Fruit fly (Drosophila melanogaster) whole organism, embryonic: ENCODE measurements around the gene CG15728.

Experiments used
- Asciz ChIP-seq: fragments of 200-800 bp; sonication (Bioruptor generic); optimal IDR thresholded peaks from 2 replicates; lab custom pipeline; 2017; ENCODE audit warnings: missing biosample characterization, mild to moderate bottlenecking, missing genetic modification characterization, missing genetic modification reagents
- Bteb2 ChIP-seq: fragments of 200-800 bp; sonication (Bioruptor generic); optimal IDR thresholded peaks from 2 replicates; lab custom pipeline; 2016; ENCODE audit warnings: missing biosample characterization, missing genetic modification characterization
- CG15479 ChIP-seq: fragments of 200-800 bp; sonication (Bioruptor generic); optimal IDR thresholded peaks from 3 replicates; lab custom pipeline; 2019; ENCODE audit warnings: missing biosample characterization, mild to moderate bottlenecking, missing genetic modification characterization, moderate library complexity
- CG16779 ChIP-seq: fragments of 200-800 bp; sonication (Bioruptor generic); IDR thresholded peaks from 2 replicates; pipeline ENCODE4 v1.3.6; 2022; ENCODE audit warnings: missing biosample characterization, missing genetic modification characterization
- CG31441 ChIP-seq: fragments of 200-800 bp; sonication (Bioruptor generic); IDR thresholded peaks from 2 replicates; pipeline ENCODE4 v1.3.6; 2022; ENCODE audit warnings: missing biosample characterization, missing genetic modification characterization
- CG32772 ChIP-seq: fragments of 200-800 bp; sonication (Bioruptor generic); IDR thresholded peaks from 2 replicates; pipeline ENCODE4 v1.3.6; 2022; ENCODE audit warnings: missing biosample characterization, missing genetic modification characterization
- CG3838 ChIP-seq: fragments of 200-800 bp; sonication (Bioruptor generic); optimal IDR thresholded peaks from 3 replicates; lab custom pipeline; 2016; ENCODE audit warnings: missing biosample characterization, missing genetic modification characterization
- CG43689 ChIP-seq: fragments of 200-800 bp; sonication (Bioruptor generic); IDR thresholded peaks from 2 replicates; pipeline ENCODE4 v1.3.6; 2022; ENCODE audit warnings: missing biosample characterization, missing genetic modification characterization
- CG6654 ChIP-seq: fragments of 200-800 bp; sonication (Bioruptor generic); optimal IDR thresholded peaks from 2 replicates; lab custom pipeline; 2017; ENCODE audit warnings: missing biosample characterization, mild to moderate bottlenecking, missing genetic modification characterization
- CG7556 ChIP-seq: fragments of 200-800 bp; sonication (Bioruptor generic); optimal IDR thresholded peaks from 2 replicates; lab custom pipeline; 2017; ENCODE audit warnings: missing biosample characterization, mild to moderate bottlenecking, missing genetic modification characterization
- CG7745 ChIP-seq: fragments of 200-800 bp; sonication (Bioruptor generic); optimal IDR thresholded peaks from 2 replicates; lab custom pipeline; 2018; ENCODE audit warnings: missing biosample characterization, mild to moderate bottlenecking, missing genetic modification characterization, moderate library complexity
- CG9609 ChIP-seq: fragments of 200-800 bp; sonication (Bioruptor generic); optimal IDR thresholded peaks from 3 replicates; lab custom pipeline; 2016; ENCODE audit warnings: missing biosample characterization, missing genetic modification characterization
- CG9817 ChIP-seq: fragments of 200-800 bp; sonication (Bioruptor generic); optimal IDR thresholded peaks from 2 replicates; lab custom pipeline; 2018; ENCODE audit warnings: missing biosample characterization, mild to moderate bottlenecking, missing genetic modification characterization, moderate library complexity
- CG9876 ChIP-seq: fragments of 200-800 bp; sonication (Bioruptor generic); optimal IDR thresholded peaks from 2 replicates; lab custom pipeline; 2016; ENCODE audit warnings: missing biosample characterization, missing genetic modification characterization
- CTCF ChIP-seq: fragments of 200-800 bp; sonication (Bioruptor generic); optimal IDR thresholded peaks from 2 replicates; lab custom pipeline; 2017; ENCODE audit warnings: missing biosample characterization, mild to moderate bottlenecking, missing genetic modification characterization, moderate library complexity
- D19B ChIP-seq: fragments of 200-800 bp; sonication (Bioruptor generic); optimal IDR thresholded peaks from 2 replicates; lab custom pipeline; 2017; ENCODE audit warnings: missing biosample characterization, mild to moderate bottlenecking, missing genetic modification characterization
- Deaf1 ChIP-seq: fragments of 200-800 bp; optimal IDR thresholded peaks from 3 replicates; lab custom pipeline; 2019; ENCODE audit warnings: missing biosample characterization, mild to moderate bottlenecking, missing genetic modification characterization, moderate library complexity
- HmgD ChIP-seq: fragments of 200-800 bp; sonication (Bioruptor generic); optimal IDR thresholded peaks from 3 replicates; lab custom pipeline; 2016; ENCODE audit warnings: missing biosample characterization, missing genetic modification characterization
- Lpt ChIP-seq: fragments of >200 bp; optimal IDR thresholded peaks from 2 replicates; lab custom pipeline; 2018; ENCODE audit warnings: missing biosample characterization, missing genetic modification characterization
- Mes4 ChIP-seq: fragments of 200-800 bp; sonication (Bioruptor generic); optimal IDR thresholded peaks from 2 replicates; lab custom pipeline; 2016; ENCODE audit warnings: missing biosample characterization, missing genetic modification characterization
- Ptx1 ChIP-seq: fragments of 200-800 bp; sonication (Bioruptor generic); IDR thresholded peaks from 2 replicates; pipeline ENCODE4 v1.3.6; 2022; ENCODE audit warnings: missing biosample characterization, missing genetic modification characterization
- Ssrp ChIP-seq: fragments of 200-800 bp; sonication (Bioruptor generic); optimal IDR thresholded peaks from 2 replicates; lab custom pipeline; 2018; ENCODE audit warnings: missing biosample characterization, mild to moderate bottlenecking, missing genetic modification characterization, moderate library complexity
- Trl ChIP-seq, 3 experiments: fragments of >200 bp in 2 of 3; fragments of 200-800 bp in 1 of 3; sonication (Bioruptor generic) in 1 of 3; optimal IDR thresholded peaks; 2 replicates in 1 of 3; 3 replicates in 2 of 3; lab custom pipeline; 2016 to 2017; ENCODE audit warnings: missing biosample characterization in 1 of 3, missing genetic modification characterization in 1 of 3
- Usf ChIP-seq: fragments of 200-800 bp; sonication (Bioruptor generic); optimal IDR thresholded peaks from 2 replicates; lab custom pipeline; 2017; ENCODE audit warnings: missing genotype, missing biosample characterization, missing genetic modification characterization
- Xrp1 ChIP-seq: fragments of 200-800 bp; sonication (Bioruptor generic); IDR thresholded peaks from 2 replicates; pipeline ENCODE4 v1.3.6; 2022; ENCODE audit warnings: missing biosample characterization, missing genetic modification characterization
- ac ChIP-seq: fragments of 200-800 bp; sonication (Bioruptor generic); optimal IDR thresholded peaks from 3 replicates; lab custom pipeline; 2017; ENCODE audit warnings: missing biosample characterization, mild to moderate bottlenecking, missing genetic modification characterization
- aop ChIP-seq: fragments of 200-800 bp; sonication (Bioruptor generic); IDR thresholded peaks from 2 replicates; pipeline ENCODE4 v1.3.6; 2022; ENCODE audit warnings: missing biosample characterization, missing genetic modification characterization
- ase ChIP-seq: fragments of 200-800 bp; sonication (Bioruptor generic); IDR thresholded peaks from 3 replicates; pipeline ENCODE4 v1.3.6; 2022; ENCODE audit warnings: missing biosample characterization, missing genetic modification characterization
- cato ChIP-seq: fragments of 200-800 bp; sonication (Bioruptor generic); optimal IDR thresholded peaks from 2 replicates; lab custom pipeline; 2016; ENCODE audit warnings: missing biosample characterization, missing genetic modification characterization, borderline replicate concordance
- chm ChIP-seq: fragments of 200-800 bp; sonication (Bioruptor generic); IDR thresholded peaks from 2 replicates; pipeline ENCODE4 v1.3.6; 2022; ENCODE audit warnings: missing biosample characterization, missing genetic modification characterization
- crp ChIP-seq, 2 experiments: fragments of 200-800 bp; sonication (Bioruptor generic); optimal IDR thresholded peaks; 2 replicates in 1 of 2; 3 replicates in 1 of 2; lab custom pipeline; 2017; ENCODE audit warnings: missing biosample characterization in 2 of 2, missing genetic modification characterization in 2 of 2, mild to moderate bottlenecking in 1 of 2, moderate library complexity in 1 of 2
- eve ChIP-seq, 2 experiments: fragments of >200 bp; optimal IDR thresholded peaks; 2 replicates each; lab custom pipeline; 2017; ENCODE audit warnings: missing biosample characterization in 2 of 2, missing genetic modification characterization in 2 of 2
- hbn ChIP-seq: fragments of 200-800 bp; sonication (Bioruptor generic); IDR thresholded peaks from 2 replicates; pipeline ENCODE4 v1.3.6; 2022; ENCODE audit warnings: missing biosample characterization, missing genetic modification characterization; ENCODE audit not compliant: partially characterized antibody
- jing ChIP-seq: fragments of 200-800 bp; sonication (Bioruptor generic); optimal IDR thresholded peaks from 2 replicates; lab custom pipeline; 2018; ENCODE audit warnings: missing biosample characterization, mild to moderate bottlenecking, missing genetic modification characterization
- kay ChIP-seq: fragments of 200-800 bp; sonication (Bioruptor generic); optimal IDR thresholded peaks from 2 replicates; lab custom pipeline; 2016; ENCODE audit warnings: missing biosample characterization, missing genetic modification characterization
- nom ChIP-seq: fragments of 200-800 bp; sonication (Bioruptor generic); optimal IDR thresholded peaks from 2 replicates; lab custom pipeline; 2017; ENCODE audit warnings: missing biosample characterization, missing genetic modification characterization, mild to moderate bottlenecking, moderate library complexity, missing genetic modification reagents
- onecut ChIP-seq: fragments of 200-800 bp; sonication (Bioruptor generic); IDR thresholded peaks from 2 replicates; pipeline ENCODE4 v1.3.6; 2022; ENCODE audit warnings: missing biosample characterization, missing genetic modification characterization
- otp ChIP-seq: fragments of 200-800 bp; sonication (Bioruptor generic); IDR thresholded peaks from 3 replicates; pipeline ENCODE4, ENCODE4 v1.3.6; 2022; ENCODE audit warnings: missing biosample characterization, missing genetic modification characterization
- p53 ChIP-seq: fragments of 200-800 bp; sonication (Bioruptor generic); optimal IDR thresholded peaks from 2 replicates; lab custom pipeline; 2016; ENCODE audit warnings: missing biosample characterization, missing genetic modification characterization
- pfk ChIP-seq: fragments of 200-800 bp; sonication (Bioruptor generic); optimal IDR thresholded peaks from 2 replicates; lab custom pipeline; 2018; ENCODE audit warnings: missing biosample characterization, mild to moderate bottlenecking, missing genetic modification characterization, moderate library complexity
- pho ChIP-seq: fragments of 200-800 bp; sonication (Bioruptor generic); optimal IDR thresholded peaks from 2 replicates; lab custom pipeline; 2016; ENCODE audit warnings: missing biosample characterization, missing genetic modification characterization
- prd ChIP-seq, 3 experiments: fragments of >200 bp in 2 of 3; fragments of 200-800 bp in 1 of 3; sonication (Bioruptor generic) in 1 of 3; optimal IDR thresholded peaks in 2 of 3; IDR thresholded peaks in 1 of 3; 2 replicates in 2 of 3; 3 replicates in 1 of 3; pipeline versions ENCODE4 v1.3.6 to Lab custom; 2017 to 2022; ENCODE audit warnings: missing biosample characterization in 1 of 3, missing genetic modification characterization in 1 of 3
- pros ChIP-seq: fragments of 200-800 bp; sonication (Bioruptor generic); optimal IDR thresholded peaks from 3 replicates; lab custom pipeline; 2019; ENCODE audit warnings: missing biosample characterization, mild to moderate bottlenecking, missing genetic modification characterization, moderate library complexity
- sima ChIP-seq: fragments of 200-800 bp; sonication (Bioruptor generic); optimal IDR thresholded peaks from 2 replicates; lab custom pipeline; 2016; ENCODE audit warnings: missing biosample characterization, missing genetic modification characterization
- sna ChIP-seq: fragments of 200-800 bp; sonication (Bioruptor generic); IDR thresholded peaks from 2 replicates; pipeline ENCODE4 v1.3.6; 2022; ENCODE audit warnings: missing biosample characterization, missing genetic modification characterization; ENCODE audit not compliant: partially characterized antibody
- trh ChIP-seq: fragments of 200-800 bp; sonication (Bioruptor generic); optimal IDR thresholded peaks from 2 replicates; lab custom pipeline; 2016; ENCODE audit warnings: missing biosample characterization, missing genetic modification characterization
- z ChIP-seq: fragments of 200-800 bp; sonication (Bioruptor generic); IDR thresholded peaks from 3 replicates; pipeline ENCODE4 v1.3.6; 2022; ENCODE audit warnings: missing biosample characterization, missing genetic modification characterization
- zf30C ChIP-seq: fragments of 200-800 bp; sonication (Bioruptor generic); optimal IDR thresholded peaks from 3 replicates; lab custom pipeline; 2018; ENCODE audit warnings: missing biosample characterization, mild to moderate bottlenecking, missing genetic modification characterization

Gene CG15728

DNA sequence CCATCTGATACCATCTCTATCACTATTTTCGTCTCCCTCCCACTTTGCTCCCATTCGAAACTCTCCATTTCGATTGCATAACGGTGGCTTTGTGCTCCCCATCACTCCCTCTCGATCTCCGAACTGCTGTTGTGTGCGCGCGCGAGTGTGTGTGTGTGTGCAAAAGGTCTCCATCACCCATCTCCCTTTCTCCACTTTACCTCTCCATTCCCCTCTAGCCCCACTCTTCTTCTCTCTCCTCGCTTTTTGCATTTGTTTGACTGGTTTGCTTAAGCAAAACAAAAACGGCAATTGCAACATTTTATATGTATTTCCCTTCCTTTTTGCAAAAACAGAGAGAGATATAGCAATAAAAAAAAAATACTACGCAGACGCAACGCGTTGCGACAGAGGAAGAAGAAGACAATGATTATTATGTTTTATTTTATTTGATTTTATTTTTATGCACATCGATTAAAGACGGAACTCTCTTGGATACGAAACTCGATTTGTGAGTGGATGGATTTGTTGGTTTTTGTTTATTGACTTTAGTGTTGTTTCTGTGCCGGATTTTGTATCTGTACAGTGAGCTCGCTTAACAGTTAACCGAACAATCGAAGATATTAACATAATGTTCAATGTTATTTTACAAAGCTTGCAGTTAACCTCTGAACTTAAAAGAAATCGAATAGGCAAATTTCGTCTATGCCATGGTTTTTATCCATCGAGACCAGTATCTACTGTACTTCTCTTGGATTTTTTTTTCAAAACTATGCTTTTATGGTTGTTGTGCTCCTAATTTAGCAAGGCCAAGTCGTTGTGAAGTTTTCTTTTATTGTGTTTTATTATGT, 45.8 kb downstream of the CG15728 start (continued):
- no peak for TF ChIP-seq p53 (GFP tag; lab: Kevin White, UChicago)
- TF ChIP-seq otp (GFP tag; lab: Robert Waterston, UW), result peak; percentile 27; the same call in 1 of the 3 replicates
- peak; percentile 59 for TF ChIP-seq Bteb2 (GFP tag; lab: Kevin White, UChicago)
- no peak for TF ChIP-seq Trl (optimal IDR thresholded peaks at IDR 0.05; lab: Kevin White, UChicago)
- TF ChIP-seq Trl (GFP tag; optimal IDR thresholded peaks at IDR 0.05; lab: Kevin White, UChicago), result peak; percentile 56
- TF ChIP-seq Deaf1, result peak; percentile 10
- TF ChIP-seq Ptx1 (GFP tag; lab: Robert Waterston, UW), result peak; percentile 70
- no peak for TF ChIP-seq CG15479 (GFP tag; lab: Kevin White, UChicago)
- TF ChIP-seq HmgD (GFP tag; lab: Kevin White, UChicago), result no peak
- no peak for TF ChIP-seq pfk (GFP tag; lab: Kevin White, UChicago)
- TF ChIP-seq pho (GFP tag; lab: Kevin White, UChicago), result peak; percentile 66
- no peak for TF ChIP-seq hbn
- TF ChIP-seq CG9609 (GFP tag; lab: Kevin White, UChicago), result peak; percentile 42
- peak; percentile 52 for TF ChIP-seq D19B
- no peak for TF ChIP-seq ac
- no peak for TF ChIP-seq Lpt
- TF ChIP-seq CG16779 (GFP tag; lab: Robert Waterston, UW), result 0 out of 2 replicates have a peak, but pooled peaks have one; percentile 25
- TF ChIP-seq onecut (GFP tag; lab: Robert Waterston, UW), result peak; percentile 37; the same call in 1 of the 2 replicates
- TF ChIP-seq cato, result no peak
- peak in 1 of 2 experiments; percentile 88 for TF ChIP-seq eve (GFP tag; optimal IDR thresholded peaks at IDR 0.05; lab: Kevin White, UChicago)
- TF ChIP-seq CG7556 (GFP tag; lab: Kevin White, UChicago), result peak; percentile 50
- no peak for TF ChIP-seq kay (GFP tag; lab: Kevin White, UChicago)
- TF ChIP-seq CG9817 (tag; lab: Kevin White, UChicago), result peak; percentile 76
- TF ChIP-seq sima (GFP tag; lab: Kevin White, UChicago), result no peak
- TF ChIP-seq jing, result peak; percentile 33
- TF ChIP-seq trh (GFP tag; lab: Kevin White, UChicago), result no peak
- TF ChIP-seq Asciz (GFP tag; lab: Kevin White, UChicago), result peak; percentile 38
- peak; percentile 3 for TF ChIP-seq Usf
- peak; percentile 51 for TF ChIP-seq Ssrp (tag; lab: Kevin White, UChicago)
- TF ChIP-seq z, result no peak
- no peak for TF ChIP-seq CG3838 (GFP tag; lab: Kevin White, UChicago)
- TF ChIP-seq zf30C (GFP tag; lab: Kevin White, UChicago), result no peak
- no peak for TF ChIP-seq pros
- TF ChIP-seq chm (GFP tag; lab: Robert Waterston, UW), result no peak
- peak; percentile 16 for TF ChIP-seq CG9876 (GFP tag; lab: Kevin White, UChicago)
- TF ChIP-seq CG43689 (GFP tag; lab: Robert Waterston, UW), result no peak; the same call in 1 of the 2 replicates
- TF ChIP-seq CG32772 (GFP tag; lab: Robert Waterston, UW), result peak; percentile 46
- TF ChIP-seq aop (GFP tag; lab: Robert Waterston, UW), result no peak
- peak; percentile 49; the same call in 1 of the 2 replicates for TF ChIP-seq CG31441
- TF ChIP-seq CTCF, result no peak
- no peak for TF ChIP-seq sna (GFP tag; lab: Robert Waterston, UW)
- TF ChIP-seq prd (optimal IDR thresholded peaks at IDR 0.05; lab: Kevin White, UChicago), result no peak
- TF ChIP-seq prd (GFP tag; IDR thresholded peaks at IDR 0.05; lab: Robert Waterston, UW), result peak; percentile 81
- TF ChIP-seq crp (GFP tag; optimal IDR thresholded peaks at IDR 0.05; lab: Kevin White, UChicago), result no peak
- peak; percentile 45 for TF ChIP-seq Mes4 (GFP tag; lab: Kevin White, UChicago)
- TF ChIP-seq CG7745 (tag; lab: Kevin White, UChicago), result no peak
- TF ChIP-seq Xrp1 (GFP tag; lab: Robert Waterston, UW), result peak; percentile 72
- peak; percentile 90 for TF ChIP-seq nom
- TF ChIP-seq ase (GFP tag; lab: Robert Waterston, UW), result peak; percentile 45; the same call in 2 of the 3 replicates
- TF ChIP-seq CG6654 (GFP tag; lab: Kevin White, UChicago), result no peak
